Worm (Caenorhabditis elegans) whole organism, L4 larva: ENCODE measurements around the gene lin-29.
A peak's percentile ranks its signal among the peaks of the same experiment; 100 is the strongest.

Experiments
- T26A8.4 ChIP-seq: fragments of 200-800 bp; sonication (Bioruptor generic); IDR thresholded peaks from 2 replicates; pipeline ENCODE4 v1.3.6; 2022; ENCODE audit warnings: missing genetic modification characterization, missing compliant biosample characterization
- Y105C5A.15 ChIP-seq: fragments of 200-800 bp; sonication (Bioruptor generic); IDR thresholded peaks from 2 replicates; pipeline ENCODE4 v1.3.6; 2022; ENCODE audit warnings: missing genetic modification characterization, missing compliant biosample characterization
- Y5F2A.4 ChIP-seq: fragments of 200-800 bp; sonication (Bioruptor generic); optimal IDR thresholded peaks from 2 replicates; lab custom pipeline; 2018; ENCODE audit warnings: mild to moderate bottlenecking, missing genetic modification characterization, missing compliant biosample characterization
- ZK337.2 ChIP-seq: fragments of 200-800 bp; sonication (Bioruptor generic); IDR thresholded peaks from 2 replicates; pipeline ENCODE4 v1.3.6; 2022; ENCODE audit warnings: missing genetic modification reagents, missing genetic modification characterization, missing compliant biosample characterization
- aha-1 ChIP-seq: fragments of 150-350 bp; peaks from one replicate; lab custom pipeline; 2014; ENCODE audit warnings: missing biosample characterization, missing genetic modification characterization
- ama-1 ChIP-seq: fragments of 150-350 bp; optimal IDR thresholded peaks from 2 replicates; lab custom pipeline; 2014; ENCODE audit warnings: inconsistent platforms, mixed read lengths
- arid-1 ChIP-seq: fragments of 200-800 bp; sonication (Bioruptor generic); conservative IDR thresholded peaks from 2 replicates; pipeline ENCODE4 v1.3.6; 2022; ENCODE audit warnings: missing genetic modification reagents, missing genetic modification characterization, missing compliant biosample characterization
- ceh-20 ChIP-seq: fragments of 200-800 bp; sonication (Bioruptor generic); IDR thresholded peaks from 2 replicates; pipeline ENCODE4 v1.3.6; 2022; ENCODE audit warnings: missing genetic modification reagents, missing genetic modification characterization, missing compliant biosample characterization
- ceh-28 ChIP-seq: fragments of 150-350 bp; optimal IDR thresholded peaks from 2 replicates; lab custom pipeline; 2014; ENCODE audit warnings: missing biosample characterization, missing genetic modification reagents, missing genetic modification characterization
- daf-19 ChIP-seq: fragments of 200-800 bp; sonication (Bioruptor generic); conservative IDR thresholded peaks from 2 replicates; pipeline ENCODE4 v1.3.6; 2022; ENCODE audit warnings: missing genetic modification characterization, missing compliant biosample characterization
- dmd-6 ChIP-seq: fragments of 200-800 bp; sonication (Bioruptor generic); IDR thresholded peaks from 2 replicates; pipeline ENCODE4 v1.3.6; 2022; ENCODE audit warnings: missing genetic modification reagents, missing genetic modification characterization, missing compliant biosample characterization
- dmd-9 ChIP-seq: fragments of 200-800 bp; sonication (Bioruptor generic); IDR thresholded peaks from 2 replicates; pipeline ENCODE4 v1.3.6; 2022; ENCODE audit warnings: missing genetic modification reagents, missing genetic modification characterization, missing compliant biosample characterization
- egl-27 ChIP-seq: sonication (generic microtip); optimal IDR thresholded peaks from 3 replicates; lab custom pipeline; 2017; ENCODE audit warnings: missing biosample characterization, missing genetic modification reagents, missing genetic modification characterization
- egl-43 ChIP-seq: fragments of 200-800 bp; sonication (Bioruptor generic); IDR thresholded peaks from 2 replicates; pipeline ENCODE4 v1.3.6; 2022; ENCODE audit warnings: missing genetic modification reagents, missing genetic modification characterization, missing compliant biosample characterization
- hlh-11 ChIP-seq: fragments of 200-800 bp; sonication (Bioruptor generic); optimal IDR thresholded peaks from 2 replicates; lab custom pipeline; 2018; ENCODE audit warnings: mild to moderate bottlenecking, missing genetic modification characterization, missing compliant biosample characterization
- hlh-30 ChIP-seq: sonication (generic microtip); optimal IDR thresholded peaks from 2 replicates; lab custom pipeline; 2017; ENCODE audit warnings: antibody characterized with exemption, mild to moderate bottlenecking, missing genetic modification characterization, missing compliant biosample characterization; ENCODE audit not compliant: insufficient read depth
- hmg-1.1 ChIP-seq: fragments of 200-800 bp; sonication (Bioruptor generic); IDR thresholded peaks from 2 replicates; pipeline ENCODE4 v1.3.6; 2022; ENCODE audit warnings: missing genetic modification reagents, missing genetic modification characterization, missing compliant biosample characterization
- jun-1 ChIP-seq: fragments of 150-350 bp; optimal IDR thresholded peaks from 2 replicates; lab custom pipeline; 2014; ENCODE audit warnings: missing biosample characterization, missing genetic modification reagents, missing genetic modification characterization
- lin-29 ChIP-seq: fragments of 200-800 bp; sonication (Bioruptor generic); IDR thresholded peaks from 2 replicates; pipeline ENCODE4 v1.3.6; 2022; ENCODE audit warnings: missing genetic modification reagents, missing genetic modification characterization, missing compliant biosample characterization
- mes-2 ChIP-seq: sonication (generic microtip); optimal IDR thresholded peaks from 2 replicates; lab custom pipeline; 2016; ENCODE audit warnings: missing genotype, mild to moderate bottlenecking, missing genetic modification characterization, missing compliant biosample characterization; ENCODE audit not compliant: poor library complexity, severe bottlenecking
- nhr-11 ChIP-seq: fragments of 150-350 bp; optimal IDR thresholded peaks from 2 replicates; lab custom pipeline; 2014; ENCODE audit warnings: missing biosample characterization, missing genetic modification characterization
- nhr-237 ChIP-seq: sonication (generic microtip); optimal IDR thresholded peaks from 2 replicates; lab custom pipeline; 2017; ENCODE audit warnings: missing biosample characterization, missing genetic modification characterization
- nhr-25 ChIP-seq: sonication (generic microtip); optimal IDR thresholded peaks from 2 replicates; lab custom pipeline; 2017; ENCODE audit warnings: missing genetic modification characterization, mild to moderate bottlenecking, missing compliant biosample characterization, antibody characterized with exemption, moderate library complexity, borderline replicate concordance; ENCODE audit not compliant: insufficient read depth
- nhr-42 ChIP-seq: fragments of 200-800 bp; sonication (Bioruptor generic); IDR thresholded peaks from 2 replicates; pipeline ENCODE4 v1.3.6; 2022; ENCODE audit warnings: missing genetic modification characterization, missing compliant biosample characterization
- nhr-76 ChIP-seq: fragments of 150-350 bp; optimal IDR thresholded peaks from 2 replicates; lab custom pipeline; 2014; ENCODE audit warnings: missing biosample characterization, missing genetic modification characterization
- pqm-1 ChIP-seq: sonication (generic microtip); optimal IDR thresholded peaks from 2 replicates; lab custom pipeline; 2017; ENCODE audit warnings: missing biosample characterization, missing genetic modification characterization
- sdz-12 ChIP-seq: fragments of 200-800 bp; sonication (Bioruptor generic); optimal IDR thresholded peaks from 2 replicates; lab custom pipeline; 2018; ENCODE audit warnings: mild to moderate bottlenecking, missing genetic modification characterization, missing compliant biosample characterization
- set-16 ChIP-seq: fragments of 200-800 bp; sonication (Bioruptor generic); IDR thresholded peaks from 2 replicates; pipeline ENCODE4 v1.3.6; 2022; ENCODE audit warnings: missing genetic modification reagents, missing genetic modification characterization, missing compliant biosample characterization
- skn-1 ChIP-seq: fragments of 150-350 bp; optimal IDR thresholded peaks from 2 replicates; lab custom pipeline; 2014; ENCODE audit warnings: missing biosample characterization, missing genetic modification characterization
- snpc-1.2 ChIP-seq: fragments of 200-800 bp; sonication (Bioruptor generic); IDR thresholded peaks from 2 replicates; pipeline ENCODE4 v1.3.6; 2022; ENCODE audit warnings: missing genetic modification reagents, missing genetic modification characterization, missing compliant biosample characterization
- spr-1 ChIP-seq: sonication (generic microtip); optimal IDR thresholded peaks from 2 replicates; lab custom pipeline; 2016; ENCODE audit warnings: mild to moderate bottlenecking, missing genetic modification characterization, missing compliant biosample characterization
- tag-97 ChIP-seq: fragments of 200-800 bp; sonication (Bioruptor generic); IDR thresholded peaks from 2 replicates; pipeline ENCODE4 v1.3.6; 2022; ENCODE audit warnings: missing genetic modification characterization, missing compliant biosample characterization
- zip-11 ChIP-seq: fragments of 200-800 bp; sonication (Bioruptor generic); IDR thresholded peaks from 2 replicates; pipeline ENCODE4 v1.3.6; 2022; ENCODE audit warnings: missing genetic modification characterization, missing compliant biosample characterization
- ztf-11 ChIP-seq: fragments of 150-350 bp; optimal IDR thresholded peaks from 2 replicates; lab custom pipeline; 2014; ENCODE audit warnings: missing biosample characterization, missing genetic modification characterization

lin-29 gene

DNA sequence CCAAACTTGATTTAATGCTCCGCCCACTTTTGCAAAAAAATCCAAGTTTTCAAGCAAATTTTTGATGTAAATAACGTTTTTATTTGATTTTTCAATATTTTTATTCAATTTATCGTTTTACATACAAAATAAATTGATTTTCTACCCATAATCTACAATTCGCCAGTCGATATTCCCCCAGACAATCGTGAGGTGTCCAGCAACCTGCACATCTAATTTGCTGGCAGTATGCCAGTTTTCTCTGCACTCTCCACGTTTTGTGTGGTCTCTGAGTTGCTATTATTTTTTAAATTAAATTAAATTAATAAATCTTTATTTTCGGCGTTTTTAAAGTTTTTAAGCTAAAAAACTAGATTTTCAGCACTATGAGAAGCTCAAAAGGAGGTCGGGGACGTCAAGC lies 45.0 kb upstream of the lin-29 start (continued):
- TF ChIP-seq ztf-11 (tag; lab: Kevin White, UChicago), result no peak
- no peak for TF ChIP-seq egl-27 (tag; lab: Kevin White, UChicago)
- TF ChIP-seq sdz-12 (GFP tag; lab: Kevin White, UChicago), result peak; percentile 93
- TF ChIP-seq ceh-20 (GFP tag; lab: Robert Waterston, UW), result 0 out of 2 replicates have a peak, but pooled peaks have one; percentile 43
- peak; percentile 27; the same call in 1 of the 2 replicates for TF ChIP-seq lin-29 (GFP tag; lab: Robert Waterston, UW)
- TF ChIP-seq nhr-237 (tag; lab: Kevin White, UChicago), result no peak
- TF ChIP-seq spr-1 (tag; lab: Kevin White, UChicago), result peak; percentile 77
- TF ChIP-seq nhr-76 (tag; lab: Kevin White, UChicago), result no peak
- TF ChIP-seq tag-97, result no peak
- no peak for TF ChIP-seq zip-11 (GFP tag; lab: Robert Waterston, UW)
- no peak for TF ChIP-seq skn-1
- no peak for TF ChIP-seq daf-19 (GFP tag; lab: Robert Waterston, UW)
- no peak for TF ChIP-seq pqm-1

- TF ChIP-seq dmd-6 (GFP tag; lab: Robert Waterston, UW), result peak; percentile 7; the same call in 1 of the 2 replicates
- peak; percentile 5 for TF ChIP-seq jun-1 (tag; lab: Kevin White, UChicago)
- peak; percentile 96 for TF ChIP-seq aha-1 (tag; lab: Kevin White, UChicago)
- 0 out of 2 replicates have a peak, but pooled peaks have one; percentile 14 for TF ChIP-seq arid-1 (GFP tag; lab: Robert Waterston, UW)
- TF ChIP-seq mes-2, result peak; percentile 59
- TF ChIP-seq hlh-11, result no peak
- TF ChIP-seq hlh-30, result no peak
- TF ChIP-seq hmg-1.1 (GFP tag; lab: Robert Waterston, UW), result no peak; the same call in 1 of the 2 replicates
- TF ChIP-seq snpc-1.2, result 0 out of 2 replicates have a peak, but pooled peaks have one; percentile 16
Observed at ce11 chrII:11979449-11980095, 44.4 kb upstream of the lin-29 start, which contains the start of the genes ash-2 and Y17G7B.20. Gene ash-2 (plus strand): TSS chrII:11979838. Gene Y17G7B.20 (minus strand): TSS chrII:11979844.

- TF ChIP-seq nhr-42 (GFP tag; lab: Robert Waterston, UW), result 0 out of 2 replicates have a peak, but pooled peaks have one; percentile 20
- peak; percentile 47; the same call in 1 of the 2 replicates for TF ChIP-seq daf-19 (GFP tag; lab: Robert Waterston, UW)
- peak; percentile 13 for TF ChIP-seq ceh-28 (tag; lab: Kevin White, UChicago)
- no peak for TF ChIP-seq snpc-1.2
- no peak for TF ChIP-seq nhr-11 (tag; lab: Kevin White, UChicago)
- TF ChIP-seq, all 104 proteins: peak for 3
Observed at ce11 chrII:11978920-11979319, 43.8 kb upstream of the lin-29 start.

ce11 chrII:11978478-11978877 lies 43.3 kb upstream of the lin-29 start:
- 0 out of 2 replicates have a peak, but pooled peaks have one; percentile 46 for TF ChIP-seq T26A8.4 (GFP tag; lab: Robert Waterston, UW)
- no peak for TF ChIP-seq nhr-25 (tag; lab: Kevin White, UChicago)
- TF ChIP-seq set-16 (GFP tag; lab: Robert Waterston, UW), result peak; percentile 85
- no peak for TF ChIP-seq hlh-11
- TF ChIP-seq egl-43 (GFP tag; lab: Robert Waterston, UW), result no peak
- TF ChIP-seq ama-1, result no peak
- no peak for TF ChIP-seq zip-11 (GFP tag; lab: Robert Waterston, UW)
- no peak for TF ChIP-seq ztf-11 (tag; lab: Kevin White, UChicago)
- 0 out of 2 replicates have a peak, but pooled peaks have one; percentile 5 for TF ChIP-seq ZK337.2 (GFP tag; lab: Robert Waterston, UW)
- no peak for TF ChIP-seq dmd-9 (GFP tag; lab: Robert Waterston, UW)
- no peak for TF ChIP-seq Y105C5A.15 (GFP tag; lab: Robert Waterston, UW)
- no peak for TF ChIP-seq Y5F2A.4
- TF ChIP-seq aha-1 (tag; lab: Kevin White, UChicago), result peak; percentile 32
